In genomic region chr2L:7043039-7043905, dm6 we compare ENCODE assay signal across 1 fruit fly cellular context.
TF ChIP-seq lines count a peak whose summit lies in the region.

No protein-coding gene starts in this region.

TF ChIP-seq in whole organism, embryonic, 481 proteins besides CTCF, POLR2A, EP300 and RAD21 (continued from another document):
- TF ChIP-seq Hmr (GFP tag; optimal IDR thresholded peaks at IDR 0.05; lab: Kevin White, UChicago): peak; percentile 1
- peak; percentile 35 for TF ChIP-seq cg (GFP tag; optimal IDR thresholded peaks at IDR 0.05; lab: Kevin White, UChicago)
- 0 out of 2 replicates have a peak, but pooled peaks have one; percentile 10 for TF ChIP-seq Drgx (GFP tag; IDR thresholded peaks at IDR 0.05; lab: Robert Waterston, UW)
- no peak for TF ChIP-seq en (GFP tag; optimal IDR thresholded peaks at IDR 0.05; lab: Kevin White, UChicago)
- TF ChIP-seq CG10462 (GFP tag; optimal IDR thresholded peaks at IDR 0.05; lab: Kevin White, UChicago): peak; percentile 40
- peak; percentile 54 for TF ChIP-seq gsb-n (tag; optimal IDR thresholded peaks at IDR 0.05; lab: Kevin White, UChicago)
- TF ChIP-seq Ssrp (tag; optimal IDR thresholded peaks at IDR 0.05; lab: Kevin White, UChicago): peak; percentile 21
- TF ChIP-seq CG31388 (GFP tag; optimal IDR thresholded peaks at IDR 0.05; lab: Kevin White, UChicago): no peak
- TF ChIP-seq Atf6 (GFP tag; IDR thresholded peaks at IDR 0.05; lab: Robert Waterston, UW): no peak
- TF ChIP-seq CG15696 (tag; optimal IDR thresholded peaks at IDR 0.05; lab: Kevin White, UChicago): peak; percentile 69
- TF ChIP-seq Ets97D (GFP tag; optimal IDR thresholded peaks at IDR 0.05; lab: Kevin White, UChicago): no peak
- TF ChIP-seq Hr78 (GFP tag; optimal IDR thresholded peaks at IDR 0.05; lab: Kevin White, UChicago): peak in 1 of 2 experiments; percentile 72
- peak; percentile 65 for TF ChIP-seq z (GFP tag; IDR thresholded peaks at IDR 0.05; lab: Robert Waterston, UW)
- peak; percentile 78 for TF ChIP-seq CG32772 (GFP tag; IDR thresholded peaks at IDR 0.05; lab: Robert Waterston, UW)
- TF ChIP-seq ken (GFP tag; IDR thresholded peaks at IDR 0.05; lab: Robert Waterston, UW): peak; percentile 52; the same call in 2 of the 3 replicates
- peak; percentile 89 for TF ChIP-seq twi (tag; optimal IDR thresholded peaks at IDR 0.05; lab: Kevin White, UChicago)
- peak; percentile 37 for TF ChIP-seq CG11398 (GFP tag; optimal IDR thresholded peaks at IDR 0.05; lab: Kevin White, UChicago)
- no peak for TF ChIP-seq CG3065 (GFP tag; optimal IDR thresholded peaks at IDR 0.05; lab: Kevin White, UChicago)
- TF ChIP-seq Camta (GFP tag; optimal IDR thresholded peaks at IDR 0.05; lab: Kevin White, UChicago): no peak
- no peak for TF ChIP-seq jing (GFP tag; optimal IDR thresholded peaks at IDR 0.05; lab: Kevin White, UChicago)
- peak; percentile 33 for TF ChIP-seq Sox100B (GFP tag; optimal IDR thresholded peaks at IDR 0.05; lab: Kevin White, UChicago)
- peak; percentile 5 for TF ChIP-seq Sox102F (GFP tag; optimal IDR thresholded peaks at IDR 0.05; lab: Kevin White, UChicago)
- no peak for TF ChIP-seq dimm (GFP tag; IDR thresholded peaks at IDR 0.05; lab: Robert Waterston, UW)
- 0 out of 2 replicates have a peak, but pooled peaks have one; percentile 12 for TF ChIP-seq CG11247 (GFP tag; IDR thresholded peaks at IDR 0.05; lab: Robert Waterston, UW)
- TF ChIP-seq oc (tag; optimal IDR thresholded peaks at IDR 0.05; lab: Kevin White, UChicago): peak; percentile 49
- peak; percentile 36; the same call in 1 of the 2 replicates for TF ChIP-seq CG1024 (GFP tag; IDR thresholded peaks at IDR 0.05; lab: Robert Waterston, UW)
- peak; percentile 58 for TF ChIP-seq CG10431 (GFP tag; optimal IDR thresholded peaks at IDR 0.05; lab: Kevin White, UChicago)
- peak; percentile 83 for TF ChIP-seq ac (GFP tag; optimal IDR thresholded peaks at IDR 0.05; lab: Kevin White, UChicago)
TF ChIP-seq in whole organism, embryonic: peak in this region for 164.
